Fruit fly (Drosophila melanogaster) whole organism, embryonic: ENCODE data around the gene sra.

Source experiments
- Abd-B ChIP-seq: fragments of 200-800 bp; sonication (Bioruptor generic); optimal IDR thresholded peaks from 2 replicates; lab custom pipeline; 2018; ENCODE audit warnings: missing biosample characterization, mild to moderate bottlenecking, missing genetic modification characterization, moderate library complexity
- BtbVII ChIP-seq: fragments of 200-800 bp; sonication (Bioruptor generic); optimal IDR thresholded peaks from 3 replicates; lab custom pipeline; 2017; ENCODE audit warnings: missing biosample characterization, mild to moderate bottlenecking, missing genetic modification characterization
- CG10979 ChIP-seq: fragments of 200-800 bp; sonication (Bioruptor generic); optimal IDR thresholded peaks from 2 replicates; lab custom pipeline; 2018; ENCODE audit warnings: missing biosample characterization, mild to moderate bottlenecking, missing genetic modification characterization, moderate library complexity
- CG13287 ChIP-seq: fragments of 200-800 bp; sonication (Bioruptor generic); IDR thresholded peaks from 2 replicates; pipeline ENCODE4 v1.3.6; 2022; ENCODE audit warnings: missing biosample characterization, missing genetic modification characterization; ENCODE audit not compliant: partially characterized antibody
- CG15073 ChIP-seq: fragments of 200-800 bp; sonication (Bioruptor generic); optimal IDR thresholded peaks from 2 replicates; lab custom pipeline; 2016; ENCODE audit warnings: missing biosample characterization, missing genetic modification characterization
- CG17612 ChIP-seq: fragments of 200-800 bp; sonication (Bioruptor generic); IDR thresholded peaks from 2 replicates; pipeline ENCODE4 v1.3.6; 2022; ENCODE audit warnings: missing biosample characterization, missing genetic modification characterization
- CG18599 ChIP-seq: fragments of 200-800 bp; sonication (Bioruptor generic); optimal IDR thresholded peaks from 3 replicates; lab custom pipeline; 2017; ENCODE audit warnings: missing biosample characterization, missing genetic modification characterization, mild to moderate bottlenecking, moderate library complexity, missing genetic modification reagents
- CG2712 ChIP-seq: fragments of 200-800 bp; optimal IDR thresholded peaks from 3 replicates; lab custom pipeline; 2019; ENCODE audit warnings: missing biosample characterization, mild to moderate bottlenecking, missing genetic modification characterization, moderate library complexity
- CG30403 ChIP-seq: fragments of 200-800 bp; sonication (Bioruptor generic); optimal IDR thresholded peaks from 3 replicates; lab custom pipeline; 2016; ENCODE audit warnings: missing biosample characterization, missing genetic modification characterization
- CG34224 ChIP-seq: fragments of 200-800 bp; sonication (Bioruptor generic); IDR thresholded peaks from 3 replicates; pipeline ENCODE4 v1.3.6; 2022; ENCODE audit warnings: missing biosample characterization, missing genetic modification characterization; ENCODE audit not compliant: partially characterized antibody
- CG4707 ChIP-seq: fragments of 200-800 bp; sonication (Bioruptor generic); optimal IDR thresholded peaks from 2 replicates; lab custom pipeline; 2018; ENCODE audit warnings: missing biosample characterization, mild to moderate bottlenecking, missing genetic modification characterization, moderate library complexity
- CG5245 ChIP-seq: fragments of 200-800 bp; sonication (Bioruptor generic); optimal IDR thresholded peaks from 3 replicates; lab custom pipeline; 2016; ENCODE audit warnings: missing biosample characterization, missing genetic modification characterization
- CG9727 ChIP-seq: fragments of 200-800 bp; sonication (Bioruptor generic); optimal IDR thresholded peaks from 3 replicates; lab custom pipeline; 2017; ENCODE audit warnings: missing biosample characterization, mild to moderate bottlenecking, missing genetic modification characterization
- ERR ChIP-seq: fragments of 200-800 bp; sonication (Bioruptor generic); optimal IDR thresholded peaks from 2 replicates; lab custom pipeline; 2016; ENCODE audit warnings: missing biosample characterization, missing genetic modification characterization
- Hey ChIP-seq: fragments of 200-800 bp; sonication (Bioruptor generic); optimal IDR thresholded peaks from 3 replicates; lab custom pipeline; 2018; ENCODE audit warnings: missing biosample characterization, mild to moderate bottlenecking, missing genetic modification characterization
- Lhr ChIP-seq: fragments of 200-800 bp; sonication (Bioruptor generic); optimal IDR thresholded peaks from 3 replicates; lab custom pipeline; 2017; ENCODE audit warnings: mild to moderate bottlenecking, missing biosample characterization, missing genetic modification reagents, missing genetic modification characterization
- Lim3 ChIP-seq: fragments of 200-800 bp; sonication (Bioruptor generic); IDR thresholded peaks from 2 replicates; pipeline ENCODE4 v1.3.6; 2022; ENCODE audit warnings: missing biosample characterization, missing genetic modification characterization
- Opbp ChIP-seq: fragments of 200-800 bp; sonication (Bioruptor generic); IDR thresholded peaks from 3 replicates; pipeline ENCODE4 v1.3.6; 2022; ENCODE audit warnings: missing biosample characterization, missing genetic modification characterization; ENCODE audit not compliant: partially characterized antibody
- Stat92E ChIP-seq, 3 experiments: fragments of >200 bp in 2 of 3; fragments of 200-800 bp in 1 of 3; sonication (Bioruptor generic) in 1 of 3; optimal IDR thresholded peaks; 2 replicates each; lab custom pipeline; 2017 to 2019; ENCODE audit warnings: missing biosample characterization in 3 of 3, missing genetic modification characterization in 3 of 3, mild to moderate bottlenecking in 1 of 3, moderate library complexity in 1 of 3
- Trl ChIP-seq, 3 experiments: fragments of >200 bp in 2 of 3; fragments of 200-800 bp in 1 of 3; sonication (Bioruptor generic) in 1 of 3; optimal IDR thresholded peaks; 2 replicates in 1 of 3; 3 replicates in 2 of 3; lab custom pipeline; 2016 to 2017; ENCODE audit warnings: missing biosample characterization in 1 of 3, missing genetic modification characterization in 1 of 3
- Vsx1 ChIP-seq: fragments of 200-800 bp; sonication (Bioruptor generic); optimal IDR thresholded peaks from 2 replicates; lab custom pipeline; 2017; ENCODE audit warnings: missing biosample characterization, mild to moderate bottlenecking, missing genetic modification characterization, missing genetic modification reagents
- abd-A ChIP-seq: fragments of 200-800 bp; sonication (Bioruptor generic); optimal IDR thresholded peaks from 3 replicates; lab custom pipeline; 2019; ENCODE audit warnings: missing biosample characterization, mild to moderate bottlenecking, missing genetic modification characterization, moderate library complexity
- ash1 ChIP-seq: fragments of 200-800 bp; sonication (Bioruptor generic); optimal IDR thresholded peaks from 2 replicates; lab custom pipeline; 2018; ENCODE audit warnings: missing biosample characterization, mild to moderate bottlenecking, missing genetic modification characterization
- ato ChIP-seq: fragments of 200-800 bp; sonication (Bioruptor generic); IDR thresholded peaks from 2 replicates; pipeline ENCODE4 v1.3.6; 2022; ENCODE audit warnings: missing biosample characterization, missing genetic modification characterization; ENCODE audit not compliant: partially characterized antibody
- cwo ChIP-seq: fragments of 200-800 bp; sonication (Bioruptor generic); optimal IDR thresholded peaks from 3 replicates; lab custom pipeline; 2017; ENCODE audit warnings: missing biosample characterization, missing genetic modification characterization, mild to moderate bottlenecking, moderate library complexity, missing genetic modification reagents
- dpn ChIP-seq, 2 experiments: fragments of 200-800 bp; sonication (Bioruptor generic); optimal IDR thresholded peaks; 3 replicates each; lab custom pipeline; 2016; ENCODE audit warnings: missing biosample characterization in 2 of 2, missing genetic modification characterization in 2 of 2
- exex ChIP-seq: fragments of 200-800 bp; sonication (Bioruptor generic); optimal IDR thresholded peaks from 4 replicates; lab custom pipeline; 2018; ENCODE audit warnings: missing biosample characterization, mild to moderate bottlenecking, missing genetic modification characterization, moderate library complexity
- fd3F ChIP-seq: fragments of 200-800 bp; sonication (Bioruptor generic); optimal IDR thresholded peaks from 2 replicates; lab custom pipeline; 2018; ENCODE audit warnings: missing biosample characterization, mild to moderate bottlenecking, missing genetic modification characterization, moderate library complexity
- gce ChIP-seq: fragments of 200-800 bp; sonication (Bioruptor generic); IDR thresholded peaks from 3 replicates; pipeline ENCODE4 v1.3.6; 2022; ENCODE audit warnings: missing biosample characterization, missing genetic modification characterization
- gt ChIP-seq: fragments of 200-800 bp; sonication (Bioruptor generic); IDR thresholded peaks from 2 replicates; pipeline ENCODE4 v1.3.6; 2022; ENCODE audit warnings: missing biosample characterization, missing genetic modification characterization
- ken ChIP-seq: fragments of 200-800 bp; sonication (Bioruptor generic); IDR thresholded peaks from 3 replicates; pipeline ENCODE4 v1.3.6; 2022; ENCODE audit warnings: missing biosample characterization, missing genetic modification characterization
- lab ChIP-seq: fragments of 200-800 bp; sonication (Bioruptor generic); optimal IDR thresholded peaks from 3 replicates; lab custom pipeline; 2017; ENCODE audit warnings: missing biosample characterization, missing genetic modification characterization, mild to moderate bottlenecking, moderate library complexity, missing genetic modification reagents
- nmo ChIP-seq: fragments of 200-800 bp; sonication (Bioruptor generic); optimal IDR thresholded peaks from 2 replicates; lab custom pipeline; 2018; ENCODE audit warnings: missing biosample characterization, mild to moderate bottlenecking, missing genetic modification characterization, moderate library complexity
- oc ChIP-seq: fragments of 200-800 bp; sonication (Bioruptor generic); optimal IDR thresholded peaks from 2 replicates; lab custom pipeline; 2018; ENCODE audit warnings: missing biosample characterization, mild to moderate bottlenecking, missing genetic modification characterization, moderate library complexity
- pfk ChIP-seq: fragments of 200-800 bp; sonication (Bioruptor generic); optimal IDR thresholded peaks from 2 replicates; lab custom pipeline; 2018; ENCODE audit warnings: missing biosample characterization, mild to moderate bottlenecking, missing genetic modification characterization, moderate library complexity
- pho ChIP-seq: fragments of 200-800 bp; sonication (Bioruptor generic); optimal IDR thresholded peaks from 2 replicates; lab custom pipeline; 2016; ENCODE audit warnings: missing biosample characterization, missing genetic modification characterization
- ro ChIP-seq: fragments of 200-800 bp; sonication (Bioruptor generic); IDR thresholded peaks from 2 replicates; pipeline ENCODE4 v1.3.6; 2022; ENCODE audit warnings: missing biosample characterization, missing genetic modification characterization
- sima ChIP-seq: fragments of 200-800 bp; sonication (Bioruptor generic); optimal IDR thresholded peaks from 2 replicates; lab custom pipeline; 2016; ENCODE audit warnings: missing biosample characterization, missing genetic modification characterization
- slou ChIP-seq: fragments of 200-800 bp; sonication (Bioruptor generic); optimal IDR thresholded peaks from 3 replicates; lab custom pipeline; 2016; ENCODE audit warnings: missing biosample characterization, missing genetic modification characterization
- stwl ChIP-seq: fragments of 200-800 bp; sonication (Bioruptor generic); optimal IDR thresholded peaks from 3 replicates; lab custom pipeline; 2018; ENCODE audit warnings: missing biosample characterization, mild to moderate bottlenecking, missing genetic modification characterization, moderate library complexity
- tna ChIP-seq: fragments of 200-800 bp; sonication (Bioruptor generic); IDR thresholded peaks from 2 replicates; pipeline ENCODE4 v1.3.6; 2022; ENCODE audit warnings: missing biosample characterization, missing genetic modification characterization; ENCODE audit not compliant: partially characterized antibody
- vvl ChIP-seq: fragments of 200-800 bp; sonication (Bioruptor generic); IDR thresholded peaks from 2 replicates; pipeline ENCODE4 v1.3.6; 2022; ENCODE audit warnings: missing biosample characterization, missing genetic modification characterization
- zen ChIP-seq: fragments of 200-800 bp; sonication (Bioruptor generic); optimal IDR thresholded peaks from 3 replicates; lab custom pipeline; 2018; ENCODE audit warnings: missing biosample characterization, mild to moderate bottlenecking, missing genetic modification characterization, moderate library complexity

The sra gene

DNA sequence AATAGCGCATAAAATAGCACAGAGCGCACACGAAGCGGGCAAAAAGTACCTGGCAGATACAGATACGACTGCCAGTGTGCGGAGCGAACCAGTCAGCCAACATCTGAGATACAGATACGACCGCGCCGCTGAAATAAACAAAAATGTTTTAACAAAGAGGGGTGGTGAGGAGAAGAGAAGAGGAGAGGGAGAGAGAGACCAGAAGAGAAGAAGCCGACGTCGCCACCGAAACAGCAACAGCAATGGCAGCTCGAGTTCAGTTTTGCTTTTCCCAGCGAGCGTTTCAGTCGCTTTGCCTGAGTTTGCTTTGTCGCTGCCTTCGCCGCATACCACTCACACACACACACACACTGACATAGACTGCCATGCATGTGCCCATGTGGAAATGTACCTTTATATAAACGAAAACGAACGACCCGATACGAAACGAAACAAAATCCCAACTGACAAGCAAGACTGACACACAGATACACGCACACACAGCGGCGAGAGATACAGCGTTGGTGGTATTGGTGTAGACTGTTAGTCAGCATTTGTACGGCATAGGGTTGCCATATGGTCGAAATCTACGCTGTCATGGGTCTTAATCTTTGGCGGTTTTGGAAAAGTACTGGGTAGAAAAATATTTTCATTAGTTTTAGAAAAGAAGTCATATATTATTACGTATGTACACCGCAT, 54.4 kb downstream of the sra start (continued):
- TF ChIP-seq CG9727 (no peak), tna (GFP tag; lab: Robert Waterston, UW) (no peak), ato (no peak), CG13287 (GFP tag; lab: Robert Waterston, UW) (no peak), nmo (GFP tag; lab: Kevin White, UChicago) (peak; percentile 24), Opbp (no peak), CG15073 (no peak), dpn (GFP tag; optimal IDR thresholded peaks at IDR 0.05; lab: Kevin White, UChicago) (peak in 1 of 2 experiments; percentile 31), ash1 (GFP tag; lab: Kevin White, UChicago) (peak; percentile 48), slou (GFP tag; lab: Kevin White, UChicago) (no peak), CG2712 (tag; lab: Kevin White, UChicago) (peak; percentile 3), BtbVII (peak; percentile 40), ro (no peak), gt (GFP tag; lab: Robert Waterston, UW) (no peak), CG4707 (GFP tag; lab: Kevin White, UChicago) (peak; percentile 6), Hey (tag; lab: Kevin White, UChicago) (peak; percentile 59), sima (GFP tag; lab: Kevin White, UChicago) (no peak), Stat92E (GFP tag; optimal IDR thresholded peaks at IDR 0.05; lab: Kevin White, UChicago) (peak in 1 of 3 experiments; percentile 74), gce (GFP tag; lab: Robert Waterston, UW) (no peak), zen (tag; lab: Kevin White, UChicago) (no peak), cwo (GFP tag; lab: Kevin White, UChicago) (peak; percentile 83), Vsx1 (no peak), pfk (GFP tag; lab: Kevin White, UChicago) (peak; percentile 92), Abd-B (GFP tag; lab: Kevin White, UChicago) (no peak), stwl (tag; lab: Kevin White, UChicago) (peak; percentile 63), Trl (optimal IDR thresholded peaks at IDR 0.05; lab: Kevin White, UChicago) (peak; percentile 85 to 92), Trl (GFP tag; optimal IDR thresholded peaks at IDR 0.05; lab: Kevin White, UChicago) (no peak), Lhr (GFP tag; lab: Kevin White, UChicago) (no peak), Lim3 (GFP tag; lab: Robert Waterston, UW) (no peak), CG5245 (GFP tag; lab: Kevin White, UChicago) (no peak), ken (GFP tag; lab: Robert Waterston, UW) (no peak), CG10979 (tag; lab: Kevin White, UChicago) (no peak), exex (peak; percentile 18), oc (peak; percentile 82), lab (GFP tag; lab: Kevin White, UChicago) (peak; percentile 81), CG18599 (GFP tag; lab: Kevin White, UChicago) (peak; percentile 33), abd-A (peak; percentile 96), fd3F (GFP tag; lab: Kevin White, UChicago) (no peak), vvl (no peak), ERR (GFP tag; lab: Kevin White, UChicago) (peak; percentile 64), CG17612 (GFP tag; lab: Robert Waterston, UW) (no peak), pho (GFP tag; lab: Kevin White, UChicago) (peak; percentile 51), CG30403 (no peak), CG34224 (GFP tag; lab: Robert Waterston, UW) (no peak)
